Worm (Caenorhabditis elegans): ENCODE measurements around the gene F31F7.2.

Gene F31F7.2

DNA sequence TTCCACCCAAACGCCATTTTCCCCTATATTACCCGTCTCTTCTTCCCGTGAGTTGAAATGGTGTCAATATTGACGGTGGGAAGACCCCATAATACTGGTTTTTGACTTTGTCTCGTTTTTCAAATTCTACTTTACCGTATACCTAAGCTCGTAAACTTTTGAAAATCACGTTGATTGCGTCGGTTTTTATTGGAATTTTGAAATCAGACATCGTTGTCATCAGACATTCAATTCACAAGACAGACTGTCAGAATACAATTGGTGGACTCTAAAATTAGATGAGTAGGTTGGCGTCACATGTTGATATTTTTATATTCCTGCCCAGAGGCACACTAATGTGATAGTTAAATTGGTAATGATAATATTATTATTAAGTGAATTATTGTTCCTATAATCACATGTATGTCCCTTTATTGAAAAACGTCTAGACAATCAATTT lies 38.7 kb upstream of the F31F7.2 start:
- TF ChIP-seq daf-19 (GFP tag; conservative IDR thresholded peaks at IDR 0.05) (no peak), hmg-1.1 (GFP tag; IDR thresholded peaks at IDR 0.05) (no peak), Y105C5A.15 (GFP tag; IDR thresholded peaks at IDR 0.05) (no peak), aha-1 (tag) (peak; percentile 57), pqm-1 (tag; optimal IDR thresholded peaks at IDR 0.05) (no peak), unc-62 (GFP tag; optimal IDR thresholded peaks at IDR 0.05 in 1 of 2) (no peak), unc-62 (tag; optimal IDR thresholded peaks at IDR 0.05) (no peak), lsy-2 (tag; optimal IDR thresholded peaks at IDR 0.05) (peak in 1 of 2 experiments; percentile 18), lim-7 (GFP tag; IDR thresholded peaks at IDR 0.05) (no peak), unc-39 (tag; optimal IDR thresholded peaks at IDR 0.05) (no peak), ama-1 (optimal IDR thresholded peaks at IDR 0.05) (no peak), nhr-42 (GFP tag; IDR thresholded peaks at IDR 0.05) (no peak), dmd-6 (GFP tag; IDR thresholded peaks at IDR 0.05) (no peak), pha-4 (GFP tag; IDR thresholded peaks at IDR 0.05) (no peak), pha-4 (tag; optimal IDR thresholded peaks at IDR 0.05) (peak; percentile 42), hif-1 (tag; optimal IDR thresholded peaks at IDR 0.05) (no peak), dmd-9 (GFP tag; IDR thresholded peaks at IDR 0.05) (no peak), hlh-30 (tag; optimal IDR thresholded peaks at IDR 0.05; ENCODE audit: insufficient read depth) (peak; percentile 31), php-3 (GFP tag; IDR thresholded peaks at IDR 0.05) (no peak)

ce11 chrV:6232886-6233285 lies 37.8 kb upstream of the F31F7.2 start:
- TF ChIP-seq nhr-48 (tag; optimal IDR thresholded peaks at IDR 0.05) (peak; percentile 36), unc-62 (GFP tag; optimal IDR thresholded peaks at IDR 0.05 in 1 of 2) (peak in 1 of 2 experiments; percentile 65), unc-62 (tag; optimal IDR thresholded peaks at IDR 0.05) (no peak), ama-1 (optimal IDR thresholded peaks at IDR 0.05) (no peak), hmg-1.1 (GFP tag; IDR thresholded peaks at IDR 0.05) (no peak), snpc-1.2 (GFP tag; IDR thresholded peaks at IDR 0.05) (no peak), nhr-42 (GFP tag; IDR thresholded peaks at IDR 0.05) (no peak), F44E2.7 (GFP tag; IDR thresholded peaks at IDR 0.05) (no peak), set-16 (GFP tag; IDR thresholded peaks at IDR 0.05) (no peak), T20F7.1 (GFP tag; optimal IDR thresholded peaks at IDR 0.05) (no peak), nhr-76 (tag; optimal IDR thresholded peaks at IDR 0.05) (no peak), ceh-44 (GFP tag; IDR thresholded peaks at IDR 0.05) (no peak), hlh-11 (tag; optimal IDR thresholded peaks at IDR 0.05) (peak; percentile 22), vab-7 (GFP tag; IDR thresholded peaks at IDR 0.05) (no peak), daf-12 (tag; optimal IDR thresholded peaks at IDR 0.05) (no peak), skn-1 (tag; optimal IDR thresholded peaks at IDR 0.05) (no peak), hlh-30 (tag; optimal IDR thresholded peaks at IDR 0.05; ENCODE audit: insufficient read depth) (peak; percentile 24), attf-4 (tag; optimal IDR thresholded peaks at IDR 0.05) (no peak), lsy-2 (tag; optimal IDR thresholded peaks at IDR 0.05) (peak in 1 of 2 experiments; percentile 30), jun-1 (tag; optimal IDR thresholded peaks at IDR 0.05) (no peak), zfp-2 (tag; optimal IDR thresholded peaks at IDR 0.05) (no peak), lin-29 (GFP tag; IDR thresholded peaks at IDR 0.05) (no peak), nhr-77 (tag; optimal IDR thresholded peaks at IDR 0.05) (no peak), spr-1 (tag; optimal IDR thresholded peaks at IDR 0.05) (no peak), cey-2 (tag; optimal IDR thresholded peaks at IDR 0.05; ENCODE audit: borderline replicate concordance, insufficient read depth) (no peak), ceh-32 (tag; optimal IDR thresholded peaks at IDR 0.05; ENCODE audit: poor library complexity) (no peak), zag-1 (tag; optimal IDR thresholded peaks at IDR 0.05) (no peak), ZK546.5 (tag; optimal IDR thresholded peaks at IDR 0.05) (no peak), lim-7 (GFP tag; IDR thresholded peaks at IDR 0.05) (no peak), nhr-10 (tag; optimal IDR thresholded peaks at IDR 0.05) (no peak), F26F4.8 (GFP tag; conservative IDR thresholded peaks at IDR 0.05) (no peak), dmd-9 (GFP tag; IDR thresholded peaks at IDR 0.05) (no peak), D1046.2 (GFP tag; IDR thresholded peaks at IDR 0.05) (no peak), ztf-11 (tag; optimal IDR thresholded peaks at IDR 0.05) (no peak), nhr-102 (tag; optimal IDR thresholded peaks at IDR 0.05) (no peak), fkh-10 (GFP tag; optimal IDR thresholded peaks at IDR 0.05) (peak; percentile 47), ctbp-1 (GFP tag; IDR thresholded peaks at IDR 0.05) (peak; percentile 24; the same call in 1 of the 2 replicates), nhr-6 (tag; optimal IDR thresholded peaks at IDR 0.05) (no peak), tra-1 (GFP tag; IDR thresholded peaks at IDR 0.05) (no peak), pha-4 (GFP tag; IDR thresholded peaks at IDR 0.05) (no peak), pha-4 (tag; optimal IDR thresholded peaks at IDR 0.05) (no peak), mxl-2 (GFP tag; conservative IDR thresholded peaks at IDR 0.05) (no peak)
